Worm (Caenorhabditis elegans) whole organism, L1 larva: ENCODE data around the gene str-156.

ENCODE experiments used
- egl-13 ChIP-seq: sonication (generic microtip); optimal IDR thresholded peaks from 2 replicates; lab custom pipeline; 2016; ENCODE audit warnings: missing genotype, missing genetic modification reagents, missing genetic modification characterization, missing compliant biosample characterization
- elt-3 ChIP-seq, 6 experiments: fragments of 150-350 bp in 1 of 6; sonication (generic microtip); optimal IDR thresholded peaks; 2 replicates each; lab custom pipeline; 2017 to 2018; ENCODE audit warnings: missing biosample characterization in 6 of 6, missing genetic modification characterization in 6 of 6, inconsistent platforms in 1 of 6

ce11 chrIV:4945771-4946170, 32.6 kb downstream of the str-156 start, which contains the start of gene str-169:
- TF ChIP-seq egl-13 (no peak), elt-3 (tag; optimal IDR thresholded peaks at IDR 0.05; lab: Kevin White, UChicago) (no peak)
